Worm (Caenorhabditis elegans): ENCODE results near the gene pitr-2.

The pitr-2 gene

ce11 chrV:9133950-9134349, 3.6 kb downstream of the pitr-2 start, which contains the start of gene B0222.1 (continued):
- TF ChIP-seq elt-2 (tag; optimal IDR thresholded peaks at IDR 0.05) = no peak

- TF ChIP-seq sox-4 (tag; optimal IDR thresholded peaks at IDR 0.05) (no peak), sup-37 (GFP tag; optimal IDR thresholded peaks at IDR 0.05) (no peak)
These were observed 5.5 kb downstream of the pitr-2 start, which contains the start of gene F21C10.1 for ce11 chrV:9132043-9132442. Gene F21C10.1 (plus strand): TSS chrV:9132343.

- TF ChIP-seq pag-3 (tag; optimal IDR thresholded peaks at IDR 0.05; ENCODE audit: borderline replicate concordance, insufficient read depth) (no peak), blmp-1 (tag; optimal IDR thresholded peaks at IDR 0.05) (no peak), fos-1 (tag; optimal IDR thresholded peaks at IDR 0.05) (no peak), ceh-8 (GFP tag; optimal IDR thresholded peaks at IDR 0.05) (no peak), efl-1 (optimal IDR thresholded peaks at IDR 0.05) (no peak), efl-1 (GFP tag; optimal IDR thresholded peaks at IDR 0.05 in 1 of 2) (peak in 1 of 2 experiments; percentile 60), sup-37 (GFP tag; optimal IDR thresholded peaks at IDR 0.05) (no peak), pax-3 (tag; optimal IDR thresholded peaks at IDR 0.05) (no peak)
These were observed 6.8 kb downstream of the pitr-2 start, which contains the start of gene F21C10.19 for ce11 chrV:9130766-9131165. Gene F21C10.19 (plus strand): TSS chrV:9131066.

- peak; percentile 22 for TF ChIP-seq snpc-4 (tag; optimal IDR thresholded peaks at IDR 0.05)
- peak; percentile 24 for TF ChIP-seq irx-1 (tag; optimal IDR thresholded peaks at IDR 0.05)
- TF ChIP-seq fkh-8 (tag; optimal IDR thresholded peaks at IDR 0.05) = peak; percentile 99
- peak; percentile 94 for TF ChIP-seq nhr-71 (tag; optimal IDR thresholded peaks at IDR 0.05)
- TF ChIP-seq isw-1 (GFP tag; IDR thresholded peaks at IDR 0.05) = peak; percentile 25; the same call in 1 of the 2 replicates
- TF ChIP-seq fkh-10 (GFP tag; optimal IDR thresholded peaks at IDR 0.05) = peak; percentile 31
- no peak for TF ChIP-seq ztf-11 (tag; optimal IDR thresholded peaks at IDR 0.05)
- peak; percentile 40 for TF ChIP-seq jun-1 (tag; optimal IDR thresholded peaks at IDR 0.05)
- peak; percentile 54 for TF ChIP-seq snu-23 (GFP tag; optimal IDR thresholded peaks at IDR 0.05)
- TF ChIP-seq mef-2 (tag; optimal IDR thresholded peaks at IDR 0.05) = peak; percentile 87
- TF ChIP-seq nhr-85 (tag) = no peak
- peak; percentile 50 for TF ChIP-seq nhr-77 (tag; optimal IDR thresholded peaks at IDR 0.05)
- TF ChIP-seq ceh-63 (GFP tag; optimal IDR thresholded peaks at IDR 0.05) = no peak
- TF ChIP-seq pqm-1 (tag; optimal IDR thresholded peaks at IDR 0.05) = no peak
- TF ChIP-seq pag-3 (tag; optimal IDR thresholded peaks at IDR 0.05; ENCODE audit: borderline replicate concordance, insufficient read depth) = peak; percentile 35
- peak; percentile 87 for TF ChIP-seq nhr-47 (tag; optimal IDR thresholded peaks at IDR 0.05)
- peak; percentile 6 to 54 (median 43) for TF ChIP-seq ceh-82 (tag; optimal IDR thresholded peaks at IDR 0.05)
- peak; percentile 24 for TF ChIP-seq hlh-4 (tag; optimal IDR thresholded peaks at IDR 0.05)
- TF ChIP-seq lin-39 (tag; optimal IDR thresholded peaks at IDR 0.05) = no peak
- TF ChIP-seq dpl-1 (GFP tag; optimal IDR thresholded peaks at IDR 0.05) = peak in 1 of 3 experiments; percentile 41
- no peak for TF ChIP-seq grh-1 (GFP tag; IDR thresholded peaks at IDR 0.05)
- peak in 1 of 2 experiments; percentile 35 for TF ChIP-seq mdl-1 (tag; optimal IDR thresholded peaks at IDR 0.05)
- no peak for TF ChIP-seq hpl-2 (GFP tag; optimal IDR thresholded peaks at IDR 0.05)
- TF ChIP-seq pax-3 (tag; optimal IDR thresholded peaks at IDR 0.05) = peak; percentile 77
- TF ChIP-seq sox-4 (tag; optimal IDR thresholded peaks at IDR 0.05) = peak; percentile 77
- TF ChIP-seq sup-37 (GFP tag; optimal IDR thresholded peaks at IDR 0.05) = no peak
- TF ChIP-seq rnt-1 (tag; optimal IDR thresholded peaks at IDR 0.05) = peak; percentile 55
- peak in 1 of 2 experiments; percentile 42 for TF ChIP-seq lin-35 (GFP tag; optimal IDR thresholded peaks at IDR 0.05)
- TF ChIP-seq nhr-11 (tag; optimal IDR thresholded peaks at IDR 0.05) = peak; percentile 78
- peak; percentile 42 for TF ChIP-seq mep-1 (tag; optimal IDR thresholded peaks at IDR 0.05)
- peak; percentile 22; the same call in 1 of the 2 replicates for TF ChIP-seq nhr-19 (GFP tag; conservative IDR thresholded peaks at IDR 0.05)
- peak; percentile 72 for TF ChIP-seq nhr-20 (tag; optimal IDR thresholded peaks at IDR 0.05)
- peak; percentile 91 for TF ChIP-seq unc-86 (tag; optimal IDR thresholded peaks at IDR 0.05)
- TF ChIP-seq efl-1 (optimal IDR thresholded peaks at IDR 0.05) = peak; percentile 40 to 46
- peak; percentile 25 to 89 for TF ChIP-seq efl-1 (GFP tag; optimal IDR thresholded peaks at IDR 0.05 in 1 of 2)
- TF ChIP-seq ztf-4 (tag; optimal IDR thresholded peaks at IDR 0.05) = peak; percentile 38
- TF ChIP-seq lsy-2 (tag; optimal IDR thresholded peaks at IDR 0.05) = peak in 1 of 2 experiments; percentile 61
- peak; percentile 9 for TF ChIP-seq ceh-8 (GFP tag; optimal IDR thresholded peaks at IDR 0.05)
- no peak for TF ChIP-seq Y116A8C.19 (tag; optimal IDR thresholded peaks at IDR 0.05; ENCODE audit: borderline replicate concordance)
- TF ChIP-seq ets-5 (GFP tag; IDR thresholded peaks at IDR 0.05) = no peak
- TF ChIP-seq skn-1 (tag; optimal IDR thresholded peaks at IDR 0.05) = peak; percentile 11
- TF ChIP-seq lin-14 (GFP tag; optimal IDR thresholded peaks at IDR 0.05) = peak; percentile 93
These were observed 9.0 kb downstream of the pitr-2 start for ce11 chrV:9128562-9128961.
